Fruit fly (Drosophila melanogaster) S2 (cell line): ENCODE measurements around the gene CG13694.

ENCODE experiments used
- CG8478 ChIP-seq: fragments of >200 bp; optimal IDR thresholded peaks from 2 replicates; lab custom pipeline; 2018
- CTCF ChIP-seq, 2 experiments: fragments of >200 bp; optimal IDR thresholded peaks; 2 replicates each; lab custom pipeline; 2018

Gene CG13694

dm6 chr2L:121456-121831, 5.2 kb upstream of the CG13694 start, which contains the start of gene CG4822:
TSS of gene CG4822 (minus strand) at chr2L:121754.
- TF ChIP-seq CTCF (optimal IDR thresholded peaks at IDR 0.05; lab: Kevin White, UChicago): no peak
- TF ChIP-seq CG8478: no peak

dm6 chr2L:120492-121455, 4.5 kb upstream of the CG13694 start:
- TF ChIP-seq CG8478: no peak
- no peak for TF ChIP-seq CTCF (optimal IDR thresholded peaks at IDR 0.05; lab: Kevin White, UChicago)

DNA sequence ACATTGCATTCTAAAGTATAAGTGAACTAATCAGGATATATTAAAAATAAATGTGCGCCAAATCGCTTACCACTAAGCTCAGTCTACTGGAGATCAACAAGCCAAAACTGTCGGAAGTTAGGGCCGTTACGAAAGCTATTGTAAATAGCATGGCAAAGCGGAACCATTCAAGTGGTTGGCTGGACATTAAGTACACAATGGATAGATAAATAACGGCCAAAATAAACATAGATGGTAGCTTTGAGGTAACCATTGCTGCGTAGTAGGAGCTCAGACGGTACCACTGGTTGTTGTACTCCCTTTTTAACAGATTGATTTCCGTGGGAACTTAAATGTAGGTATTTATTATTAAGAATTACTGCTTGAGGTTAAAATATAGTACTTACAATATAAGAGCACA, 1.5 kb upstream of the CG13694 start:
- TF ChIP-seq CG8478: no peak
- TF ChIP-seq CTCF (optimal IDR thresholded peaks at IDR 0.05; lab: Kevin White, UChicago): no peak

dm6 chr2L:114429-114828, 1.9 kb downstream of the CG13694 start, which contains the start of gene ND-15:
TSS of gene ND-15 (plus strand) at chr2L:114726.
- TF ChIP-seq CG8478 (no peak), CTCF (optimal IDR thresholded peaks at IDR 0.05; lab: Kevin White, UChicago) (peak in 1 of 2 experiments; percentile 14)

DNA sequence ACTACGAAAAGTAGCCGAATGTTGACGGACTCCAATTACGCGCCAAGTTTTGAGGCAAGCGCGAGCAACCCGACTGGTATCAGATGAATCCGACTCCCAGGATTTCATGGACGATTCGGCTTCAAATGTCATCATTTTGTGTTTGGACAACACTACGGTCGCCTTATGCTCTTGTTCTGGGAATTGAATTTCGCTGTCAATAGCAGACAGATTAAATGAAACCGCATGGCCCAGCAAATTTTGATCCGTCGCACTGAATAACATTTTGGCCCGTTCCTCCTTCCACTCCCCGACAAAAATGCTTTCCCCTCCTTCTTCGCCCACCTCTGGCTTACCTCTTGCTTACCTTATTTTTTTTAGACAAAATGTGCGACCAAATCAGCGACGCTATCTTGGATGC, 6.2 kb downstream of the CG13694 start:
- TF ChIP-seq CTCF (optimal IDR thresholded peaks at IDR 0.05; lab: Kevin White, UChicago): no peak
- no peak for TF ChIP-seq CG8478

DNA sequence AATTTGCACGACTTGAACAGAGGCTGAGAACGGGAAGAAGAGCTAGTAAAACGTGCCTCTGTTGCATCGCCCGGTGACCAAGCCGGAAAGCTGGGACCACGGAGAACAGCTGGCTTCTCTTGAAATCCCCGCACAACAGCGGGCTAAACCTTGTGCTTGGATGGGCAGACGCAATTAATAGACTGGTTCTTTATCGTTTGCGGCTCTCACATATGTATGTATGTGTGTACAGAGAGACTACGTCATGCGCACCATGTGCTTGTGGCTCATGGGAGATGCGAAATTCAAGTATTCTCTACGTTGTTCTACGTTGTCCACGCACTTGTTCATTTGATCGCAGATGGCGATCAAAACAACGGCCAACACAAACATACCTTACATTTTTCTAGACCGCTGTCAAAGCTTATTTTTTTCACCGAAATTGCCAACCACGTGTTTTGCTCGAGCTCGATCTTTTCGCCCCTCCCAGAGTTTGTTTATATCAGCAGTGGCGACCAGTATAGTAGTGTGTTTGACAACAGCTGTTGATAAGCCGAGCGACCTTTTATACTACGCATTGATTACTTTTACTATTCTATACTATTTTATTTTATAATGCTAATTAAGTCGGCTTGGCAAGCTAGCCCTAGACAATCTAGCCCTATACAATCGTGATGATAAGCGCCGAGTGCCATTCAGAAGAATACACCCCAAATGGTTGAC, 7.0 kb downstream of the CG13694 start:
- TF ChIP-seq CTCF (optimal IDR thresholded peaks at IDR 0.05; lab: Kevin White, UChicago) (no peak), CG8478 (no peak)

DNA sequence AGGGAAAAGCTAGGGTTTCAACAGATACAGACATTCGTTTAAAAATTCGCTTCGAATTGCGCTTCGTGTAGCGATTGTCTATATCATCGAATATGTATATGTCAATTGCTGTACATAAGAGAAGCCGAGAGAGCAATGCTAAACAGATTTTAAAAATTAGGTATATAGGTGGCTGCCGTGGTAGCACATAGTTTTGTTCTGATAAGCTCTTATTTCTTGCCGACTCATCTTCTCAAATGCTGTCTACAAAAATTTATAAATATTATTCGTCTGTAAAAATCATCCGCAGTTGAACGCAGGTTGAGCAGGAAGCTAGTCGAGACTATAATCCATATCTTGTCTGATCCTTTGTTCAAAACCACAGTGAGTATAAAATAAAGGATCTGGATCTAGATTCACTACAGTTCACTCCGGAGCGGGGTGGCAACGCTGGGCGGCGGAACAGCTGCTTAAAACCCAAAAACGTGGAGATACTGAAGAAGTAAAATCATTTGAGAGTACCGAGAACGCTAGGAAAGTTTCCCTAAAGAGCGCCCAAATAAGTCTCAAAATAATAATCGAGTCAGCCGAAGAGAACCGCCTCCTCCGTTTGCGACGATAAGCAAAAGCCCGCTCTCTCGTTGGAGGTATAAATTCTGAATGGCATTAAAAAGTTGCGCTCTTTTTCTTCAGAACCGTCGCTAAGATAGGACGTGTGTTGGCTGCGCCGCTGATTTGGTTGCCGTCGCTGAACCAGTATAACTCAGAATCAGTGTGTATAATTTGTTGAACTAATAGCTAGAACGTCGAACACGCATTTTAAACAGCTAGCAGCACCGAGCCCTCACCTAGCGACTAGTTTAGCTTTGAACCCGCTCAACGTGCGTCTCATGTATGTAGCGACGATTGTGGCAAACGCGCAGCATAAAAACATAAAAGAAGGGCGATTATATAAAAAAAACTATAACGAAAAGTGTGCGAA, 8.5 kb downstream of the CG13694 start:
- TF ChIP-seq CG8478 (no peak), CTCF (optimal IDR thresholded peaks at IDR 0.05; lab: Kevin White, UChicago) (peak in 1 of 2 experiments; percentile 2)

dm6 chr2L:107032-107431, 9.3 kb downstream of the CG13694 start:
- TF ChIP-seq CG8478 (no peak), CTCF (optimal IDR thresholded peaks at IDR 0.05; lab: Kevin White, UChicago) (no peak)

- TF ChIP-seq CTCF (optimal IDR thresholded peaks at IDR 0.05; lab: Kevin White, UChicago) (no peak), CG8478 (no peak)
Observed at dm6 chr2L:106540-106939, 9.7 kb downstream of the CG13694 start, which contains the start of the genes Nhe1 and Sam-S. TSS of gene Nhe1 (minus strand) at chr2L:106732. TSS of gene Sam-S (plus strand) at chr2L:106903.

- TF ChIP-seq CTCF (optimal IDR thresholded peaks at IDR 0.05; lab: Kevin White, UChicago) (peak; percentile 24 to 38), CG8478 (no peak)
Observed at dm6 chr2L:102161-102761, 14.0 kb downstream of the CG13694 start, which contains the start of gene Creld. TSS of gene Creld (plus strand) at chr2L:102380.

- TF ChIP-seq CG8478 (no peak), CTCF (optimal IDR thresholded peaks at IDR 0.05; lab: Kevin White, UChicago) (no peak)
Observed at dm6 chr2L:94639-95059, 21.6 kb downstream of the CG13694 start, which contains the start of gene Zir. TSS of gene Zir (plus strand) at chr2L:94739.

DNA sequence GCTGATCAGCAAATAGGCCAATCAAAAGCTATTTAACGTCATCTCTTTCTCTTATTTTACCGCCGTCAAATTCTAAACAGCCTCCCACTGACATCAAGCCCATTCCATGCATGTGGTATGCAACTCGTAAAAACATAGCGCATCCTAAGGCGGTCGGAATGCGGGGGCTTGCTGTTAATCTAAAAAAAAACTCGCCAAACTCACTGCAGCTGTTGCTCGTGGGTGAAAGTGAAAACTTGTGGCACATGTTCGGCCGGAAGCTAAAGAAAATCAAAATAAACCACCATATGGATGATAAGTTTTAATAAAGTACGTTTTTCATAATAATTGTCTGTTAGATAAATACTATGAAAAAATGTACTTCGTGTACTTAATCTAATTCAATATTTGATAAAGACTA, 22.2 kb downstream of the CG13694 start:
- TF ChIP-seq CTCF (optimal IDR thresholded peaks at IDR 0.05; lab: Kevin White, UChicago) (no peak), CG8478 (no peak)

- no peak for TF ChIP-seq CG8478
- TF ChIP-seq CTCF (optimal IDR thresholded peaks at IDR 0.05; lab: Kevin White, UChicago): no peak
Observed at dm6 chr2L:92993-93392, 23.3 kb downstream of the CG13694 start.

dm6 chr2L:91830-92229, 24.5 kb downstream of the CG13694 start:
- TF ChIP-seq CTCF (optimal IDR thresholded peaks at IDR 0.05; lab: Kevin White, UChicago) (no peak), CG8478 (no peak)
